Fruit fly (Drosophila melanogaster) whole organism, embryonic: ENCODE results near the gene CG8117.

Experiments
- Bdp1 ChIP-seq: fragments of 200-800 bp; sonication (Bioruptor generic); optimal IDR thresholded peaks from 3 replicates; lab custom pipeline; 2016; ENCODE audit warnings: missing biosample characterization, missing genetic modification characterization
- C15 ChIP-seq: fragments of 200-800 bp; sonication (Bioruptor generic); IDR thresholded peaks from 3 replicates; pipeline ENCODE4 v1.3.6; 2022; ENCODE audit warnings: missing biosample characterization, missing genetic modification characterization
- CG10147 ChIP-seq: fragments of 200-800 bp; sonication (Bioruptor generic); optimal IDR thresholded peaks from 2 replicates; lab custom pipeline; 2019; ENCODE audit warnings: missing biosample characterization, mild to moderate bottlenecking, missing genetic modification characterization, moderate library complexity
- CG10321 ChIP-seq: fragments of 200-800 bp; sonication (Bioruptor generic); IDR thresholded peaks from 2 replicates; pipeline ENCODE4 v1.3.6; 2022; ENCODE audit warnings: missing biosample characterization, missing genetic modification characterization
- CG11504 ChIP-seq: fragments of 200-800 bp; sonication (Bioruptor generic); optimal IDR thresholded peaks from 3 replicates; lab custom pipeline; 2019; ENCODE audit warnings: missing biosample characterization, mild to moderate bottlenecking, missing genetic modification characterization, moderate library complexity
- CG13424 ChIP-seq: fragments of 200-800 bp; sonication (Bioruptor generic); optimal IDR thresholded peaks from 2 replicates; lab custom pipeline; 2019; ENCODE audit warnings: missing biosample characterization, mild to moderate bottlenecking, missing genetic modification characterization, moderate library complexity
- CG15073 ChIP-seq: fragments of 200-800 bp; sonication (Bioruptor generic); optimal IDR thresholded peaks from 2 replicates; lab custom pipeline; 2016; ENCODE audit warnings: missing biosample characterization, missing genetic modification characterization
- CG15269 ChIP-seq: fragments of 200-800 bp; sonication (Bioruptor generic); optimal IDR thresholded peaks from 2 replicates; lab custom pipeline; 2018; ENCODE audit warnings: missing biosample characterization, mild to moderate bottlenecking, missing genetic modification characterization, moderate library complexity
- CG1602 ChIP-seq: fragments of 200-800 bp; sonication (Bioruptor generic); optimal IDR thresholded peaks from 3 replicates; lab custom pipeline; 2016; ENCODE audit warnings: missing biosample characterization, missing genetic modification characterization
- CG1603 ChIP-seq: fragments of 200-800 bp; sonication (Bioruptor generic); optimal IDR thresholded peaks from 2 replicates; lab custom pipeline; 2019; ENCODE audit warnings: missing biosample characterization, mild to moderate bottlenecking, missing genetic modification characterization, moderate library complexity
- CG17359 ChIP-seq: fragments of 200-800 bp; sonication (Bioruptor generic); optimal IDR thresholded peaks from 3 replicates; lab custom pipeline; 2018; ENCODE audit warnings: missing biosample characterization, mild to moderate bottlenecking, missing genetic modification characterization, moderate library complexity
- CG17385 ChIP-seq: fragments of 200-800 bp; sonication (Bioruptor generic); optimal IDR thresholded peaks from 3 replicates; lab custom pipeline; 2018; ENCODE audit warnings: missing biosample characterization, mild to moderate bottlenecking, missing genetic modification characterization
- CG2120 ChIP-seq: fragments of 200-800 bp; sonication (Bioruptor generic); optimal IDR thresholded peaks from 3 replicates; lab custom pipeline; 2016; ENCODE audit warnings: missing biosample characterization, missing genetic modification characterization
- CG2678 ChIP-seq: fragments of 200-800 bp; sonication (Bioruptor generic); optimal IDR thresholded peaks from 3 replicates; lab custom pipeline; 2019; ENCODE audit warnings: missing biosample characterization, mild to moderate bottlenecking, missing genetic modification characterization, moderate library complexity
- CG3065 ChIP-seq: fragments of 200-800 bp; sonication (Bioruptor generic); optimal IDR thresholded peaks from 2 replicates; lab custom pipeline; 2016; ENCODE audit warnings: missing biosample characterization, missing genetic modification characterization
- CG31224 ChIP-seq: fragments of 200-800 bp; sonication (Bioruptor generic); IDR thresholded peaks from 2 replicates; pipeline ENCODE4 v1.3.6; 2022; ENCODE audit warnings: missing biosample characterization, missing genetic modification characterization
- CG3281 ChIP-seq: fragments of 200-800 bp; sonication (Bioruptor generic); optimal IDR thresholded peaks from 3 replicates; lab custom pipeline; 2017; ENCODE audit warnings: missing biosample characterization, mild to moderate bottlenecking, missing genetic modification characterization
- CG34224 ChIP-seq: fragments of 200-800 bp; sonication (Bioruptor generic); IDR thresholded peaks from 3 replicates; pipeline ENCODE4 v1.3.6; 2022; ENCODE audit warnings: missing biosample characterization, missing genetic modification characterization; ENCODE audit not compliant: partially characterized antibody
- CG3726 ChIP-seq: fragments of 200-800 bp; sonication (Bioruptor generic); IDR thresholded peaks from 3 replicates; pipeline ENCODE4, ENCODE4 v1.3.6; 2022; ENCODE audit warnings: missing biosample characterization, missing genetic modification characterization
- CG3838 ChIP-seq: fragments of 200-800 bp; sonication (Bioruptor generic); optimal IDR thresholded peaks from 3 replicates; lab custom pipeline; 2016; ENCODE audit warnings: missing biosample characterization, missing genetic modification characterization
- CG8290 ChIP-seq, 3 experiments: fragments of 200-800 bp; sonication (Bioruptor generic); optimal IDR thresholded peaks; 2 replicates each; lab custom pipeline; 2016 to 2019; ENCODE audit warnings: missing biosample characterization in 3 of 3, missing genetic modification characterization in 3 of 3, mild to moderate bottlenecking in 2 of 3, moderate library complexity in 1 of 3
- CHES-1-like ChIP-seq: fragments of 200-800 bp; sonication (Bioruptor generic); optimal IDR thresholded peaks from 2 replicates; lab custom pipeline; 2016; ENCODE audit warnings: missing biosample characterization, missing genetic modification characterization
- Dad ChIP-seq: fragments of 200-800 bp; sonication (Bioruptor generic); optimal IDR thresholded peaks from 3 replicates; lab custom pipeline; 2016; ENCODE audit warnings: missing biosample characterization, missing genetic modification characterization
- Doc3 ChIP-seq: fragments of 200-800 bp; sonication (Bioruptor generic); IDR thresholded peaks from 3 replicates; pipeline ENCODE4 v1.3.6; 2022; ENCODE audit warnings: missing biosample characterization, missing genetic modification characterization; ENCODE audit not compliant: partially characterized antibody
- Drgx ChIP-seq: fragments of 200-800 bp; sonication (Bioruptor generic); IDR thresholded peaks from 2 replicates; pipeline ENCODE4 v1.3.6; 2022; ENCODE audit warnings: missing biosample characterization, missing genetic modification characterization
- HLH3B ChIP-seq: fragments of 200-800 bp; sonication (Bioruptor generic); IDR thresholded peaks from 2 replicates; pipeline ENCODE4 v1.3.6; 2022; ENCODE audit warnings: missing biosample characterization, missing genetic modification characterization
- Hmr ChIP-seq: fragments of 200-800 bp; sonication (Bioruptor generic); optimal IDR thresholded peaks from 3 replicates; lab custom pipeline; 2017; ENCODE audit warnings: mild to moderate bottlenecking, missing biosample characterization, missing genetic modification reagents, missing genetic modification characterization
- Hr51 ChIP-seq, 2 experiments: fragments of 200-800 bp; sonication (Bioruptor generic); optimal IDR thresholded peaks; 2 replicates in 1 of 2; 3 replicates in 1 of 2; lab custom pipeline; 2016 to 2018; ENCODE audit warnings: missing biosample characterization in 2 of 2, missing genetic modification characterization in 2 of 2, mild to moderate bottlenecking in 1 of 2, moderate library complexity in 1 of 2
- MESR4 ChIP-seq: fragments of 200-800 bp; sonication (Bioruptor generic); optimal IDR thresholded peaks from 2 replicates; lab custom pipeline; 2018; ENCODE audit warnings: missing biosample characterization, mild to moderate bottlenecking, missing genetic modification characterization, moderate library complexity
- Mrtf ChIP-seq: fragments of 200-800 bp; sonication (Bioruptor generic); IDR thresholded peaks from 3 replicates; pipeline ENCODE4 v1.3.6; 2022; ENCODE audit warnings: missing biosample characterization, missing genetic modification characterization
- Oaz ChIP-seq: fragments of 200-800 bp; sonication (Bioruptor generic); IDR thresholded peaks from 2 replicates; pipeline ENCODE4 v1.3.6; 2022; ENCODE audit warnings: missing biosample characterization, missing genetic modification characterization
- Oli ChIP-seq: fragments of 200-800 bp; sonication (Bioruptor generic); optimal IDR thresholded peaks from 2 replicates; lab custom pipeline; 2018; ENCODE audit warnings: missing biosample characterization, mild to moderate bottlenecking, missing genetic modification characterization, moderate library complexity
- Sox102F ChIP-seq: fragments of 200-800 bp; sonication (Bioruptor generic); optimal IDR thresholded peaks from 2 replicates; lab custom pipeline; 2018; ENCODE audit warnings: missing biosample characterization, mild to moderate bottlenecking, missing genetic modification characterization, moderate library complexity
- Trl ChIP-seq, 3 experiments: fragments of >200 bp in 2 of 3; fragments of 200-800 bp in 1 of 3; sonication (Bioruptor generic) in 1 of 3; optimal IDR thresholded peaks; 2 replicates in 1 of 3; 3 replicates in 2 of 3; lab custom pipeline; 2016 to 2017; ENCODE audit warnings: missing biosample characterization in 1 of 3, missing genetic modification characterization in 1 of 3
- Xrp1 ChIP-seq: fragments of 200-800 bp; sonication (Bioruptor generic); IDR thresholded peaks from 2 replicates; pipeline ENCODE4 v1.3.6; 2022; ENCODE audit warnings: missing biosample characterization, missing genetic modification characterization
- chn ChIP-seq: fragments of 200-800 bp; sonication (Bioruptor generic); optimal IDR thresholded peaks from 2 replicates; lab custom pipeline; 2016; ENCODE audit warnings: missing biosample characterization, missing genetic modification characterization
- ci ChIP-seq: fragments of 200-800 bp; sonication (Bioruptor generic); IDR thresholded peaks from 3 replicates; pipeline ENCODE4 v1.3.6; 2022; ENCODE audit warnings: missing biosample characterization, missing genetic modification characterization
- crol ChIP-seq: fragments of 200-800 bp; sonication (Bioruptor generic); IDR thresholded peaks from 2 replicates; pipeline ENCODE4 v1.3.6; 2022; ENCODE audit warnings: missing biosample characterization, missing genetic modification characterization
- eve ChIP-seq, 2 experiments: fragments of >200 bp; optimal IDR thresholded peaks; 2 replicates each; lab custom pipeline; 2017; ENCODE audit warnings: missing biosample characterization in 2 of 2, missing genetic modification characterization in 2 of 2
- ewg ChIP-seq: fragments of 200-800 bp; sonication (Bioruptor generic); optimal IDR thresholded peaks from 3 replicates; lab custom pipeline; 2017; ENCODE audit warnings: mild to moderate bottlenecking, missing biosample characterization, missing genetic modification reagents, missing genetic modification characterization
- gcm ChIP-seq: fragments of 200-800 bp; sonication (Bioruptor generic); optimal IDR thresholded peaks from 2 replicates; lab custom pipeline; 2019; ENCODE audit warnings: missing biosample characterization, mild to moderate bottlenecking, missing genetic modification characterization, moderate library complexity
- gem ChIP-seq: fragments of 200-800 bp; sonication (Bioruptor generic); optimal IDR thresholded peaks from 2 replicates; lab custom pipeline; 2019; ENCODE audit warnings: missing biosample characterization, mild to moderate bottlenecking, missing genetic modification characterization, moderate library complexity
- inv ChIP-seq: fragments of 200-800 bp; sonication (Bioruptor generic); IDR thresholded peaks from 2 replicates; pipeline ENCODE4 v1.3.6; 2022; ENCODE audit warnings: missing biosample characterization, missing genetic modification characterization; ENCODE audit not compliant: partially characterized antibody
- jigr1 ChIP-seq: fragments of 200-800 bp; sonication (Bioruptor generic); IDR thresholded peaks from 3 replicates; pipeline ENCODE4 v1.3.6; 2022; ENCODE audit warnings: missing biosample characterization, missing genetic modification characterization
- otp ChIP-seq: fragments of 200-800 bp; sonication (Bioruptor generic); IDR thresholded peaks from 3 replicates; pipeline ENCODE4, ENCODE4 v1.3.6; 2022; ENCODE audit warnings: missing biosample characterization, missing genetic modification characterization
- psq ChIP-seq: fragments of 200-800 bp; sonication (Bioruptor generic); optimal IDR thresholded peaks from 2 replicates; lab custom pipeline; 2017; ENCODE audit warnings: missing biosample characterization, missing genetic modification characterization
- tap ChIP-seq: fragments of 200-800 bp; optimal IDR thresholded peaks from 3 replicates; lab custom pipeline; 2019; ENCODE audit warnings: missing biosample characterization, mild to moderate bottlenecking, missing genetic modification characterization, moderate library complexity
- tio ChIP-seq: fragments of 200-800 bp; sonication (Bioruptor generic); optimal IDR thresholded peaks from 2 replicates; lab custom pipeline; 2017; ENCODE audit warnings: missing biosample characterization, missing genetic modification characterization, inconsistent platforms
- unpg ChIP-seq: fragments of 200-800 bp; sonication (Bioruptor generic); optimal IDR thresholded peaks from 3 replicates; lab custom pipeline; 2018; ENCODE audit warnings: missing biosample characterization, mild to moderate bottlenecking, missing genetic modification characterization, moderate library complexity
- zen2 ChIP-seq: fragments of 200-800 bp; sonication (Bioruptor generic); IDR thresholded peaks from 3 replicates; pipeline ENCODE4 v1.3.6; 2022; ENCODE audit warnings: missing biosample characterization, missing genetic modification characterization; ENCODE audit not compliant: partially characterized antibody

CG8117 gene

dm6 chrX:15632669-15633068, 11.4 kb upstream of the CG8117 start (continued):
- TF ChIP-seq CG11504 (tag; lab: Kevin White, UChicago), result peak; percentile 39
- TF ChIP-seq CG17359, result peak; percentile 17
- TF ChIP-seq CG10147, result no peak
- peak in 1 of 2 experiments; percentile 27 for TF ChIP-seq Hr51 (GFP tag; optimal IDR thresholded peaks at IDR 0.05; lab: Kevin White, UChicago)
- TF ChIP-seq gcm (GFP tag; lab: Kevin White, UChicago), result no peak
- no peak for TF ChIP-seq CG3726 (GFP tag; lab: Robert Waterston, UW)
- no peak for TF ChIP-seq Xrp1 (GFP tag; lab: Robert Waterston, UW)
- TF ChIP-seq CG15269 (tag; lab: Kevin White, UChicago), result peak; percentile 15
- no peak for TF ChIP-seq CG31224
- no peak for TF ChIP-seq chn (GFP tag; lab: Kevin White, UChicago)
- TF ChIP-seq CG13424 (tag; lab: Kevin White, UChicago), result peak; percentile 8
- TF ChIP-seq unpg, result peak; percentile 11
- TF ChIP-seq Hmr (GFP tag; lab: Kevin White, UChicago), result no peak
- no peak for TF ChIP-seq Dad
- peak; percentile 35 for TF ChIP-seq Sox102F (GFP tag; lab: Kevin White, UChicago)
- no peak for TF ChIP-seq CG1602 (GFP tag; lab: Kevin White, UChicago)
- peak; percentile 21 for TF ChIP-seq CG2678 (tag; lab: Kevin White, UChicago)
- peak; percentile 23 for TF ChIP-seq Oli
- TF ChIP-seq CG15073, result no peak
- no peak for TF ChIP-seq Mrtf
- TF ChIP-seq eve (GFP tag; optimal IDR thresholded peaks at IDR 0.05; lab: Kevin White, UChicago), result peak in 1 of 2 experiments; percentile 22
- TF ChIP-seq psq (GFP tag; lab: Kevin White, UChicago), result no peak
- TF ChIP-seq inv (GFP tag; lab: Robert Waterston, UW), result no peak
- 0 out of 3 replicates have a peak, but pooled peaks have one; percentile 40 for TF ChIP-seq ci (GFP tag; lab: Robert Waterston, UW)
- peak; percentile 51 for TF ChIP-seq CG1603 (tag; lab: Kevin White, UChicago)
- no peak for TF ChIP-seq CG8290 (GFP tag; optimal IDR thresholded peaks at IDR 0.05; lab: Kevin White, UChicago)
- TF ChIP-seq CG8290 (tag; optimal IDR thresholded peaks at IDR 0.05; lab: Kevin White, UChicago), result peak in 1 of 2 experiments; percentile 17
- TF ChIP-seq gem, result peak; percentile 27
- TF ChIP-seq CG10321 (GFP tag; lab: Robert Waterston, UW), result no peak
- TF ChIP-seq Doc3 (GFP tag; lab: Robert Waterston, UW), result no peak
- no peak for TF ChIP-seq CG3281 (GFP tag; lab: Kevin White, UChicago)
- TF ChIP-seq tap (tag; lab: Kevin White, UChicago), result no peak

DNA sequence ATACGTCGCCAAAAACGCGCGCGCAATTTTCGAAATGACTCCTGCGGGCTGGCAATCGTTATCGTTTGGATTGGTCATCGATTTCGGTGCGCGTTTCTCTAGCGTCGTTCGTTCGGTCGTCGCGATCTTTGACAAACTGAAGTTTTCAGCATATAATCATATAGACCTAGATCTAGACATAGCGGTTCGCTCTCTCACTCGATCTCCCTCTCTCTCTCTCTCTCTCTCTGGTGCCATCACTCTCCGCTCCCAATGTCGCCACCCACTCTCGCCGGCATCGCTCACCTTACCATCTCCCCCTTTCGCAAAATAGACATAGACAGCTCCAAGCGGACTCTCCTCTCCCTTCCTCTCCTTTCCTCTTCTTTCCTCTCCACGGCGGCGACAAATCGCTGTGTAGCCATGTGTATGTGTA, 10.7 kb upstream of the CG8117 start, which contains the start of gene sog:
Gene sog (minus strand): TSS at position 122 of the 415 bp plus-strand sequence.
- no peak for TF ChIP-seq C15
- TF ChIP-seq crol (GFP tag; lab: Robert Waterston, UW), result peak; percentile 90
- no peak for TF ChIP-seq CG15269 (tag; lab: Kevin White, UChicago)
- 0 out of 2 replicates have a peak, but pooled peaks have one; percentile 20 for TF ChIP-seq Drgx (GFP tag; lab: Robert Waterston, UW)
- TF ChIP-seq otp (GFP tag; lab: Robert Waterston, UW), result no peak
- TF ChIP-seq CHES-1-like (GFP tag; lab: Kevin White, UChicago), result no peak
- no peak for TF ChIP-seq Bdp1 (GFP tag; lab: Kevin White, UChicago)
- TF ChIP-seq ewg (GFP tag; lab: Kevin White, UChicago), result no peak
- peak; percentile 59 for TF ChIP-seq CG34224
- TF ChIP-seq CG17385 (GFP tag; lab: Kevin White, UChicago), result peak; percentile 27
- no peak for TF ChIP-seq tio
- TF ChIP-seq Oaz, result no peak
- TF ChIP-seq Trl (optimal IDR thresholded peaks at IDR 0.05; lab: Kevin White, UChicago), result peak; percentile 85 to 96
- no peak for TF ChIP-seq Trl (GFP tag; optimal IDR thresholded peaks at IDR 0.05; lab: Kevin White, UChicago)
- no peak for TF ChIP-seq MESR4
- TF ChIP-seq CG2120, result peak; percentile 10
- no peak for TF ChIP-seq CG3065 (GFP tag; lab: Kevin White, UChicago)
- peak; percentile 14; the same call in 1 of the 2 replicates for TF ChIP-seq HLH3B (GFP tag; lab: Robert Waterston, UW)
- TF ChIP-seq jigr1 (GFP tag; lab: Robert Waterston, UW), result no peak
- 0 out of 3 replicates have a peak, but pooled peaks have one; percentile 36 for TF ChIP-seq zen2 (GFP tag; lab: Robert Waterston, UW)
- TF ChIP-seq CG3838 (GFP tag; lab: Kevin White, UChicago), result no peak
